Fruit fly (Drosophila melanogaster) whole organism, embryonic: ENCODE results near the gene Cp110.

Source experiments
- CG1024 ChIP-seq: fragments of 200-800 bp; sonication (Bioruptor generic); IDR thresholded peaks from 2 replicates; pipeline ENCODE4 v1.3.6; 2022; ENCODE audit warnings: missing biosample characterization, missing genetic modification characterization
- CG10431 ChIP-seq: fragments of 200-800 bp; sonication (Bioruptor generic); optimal IDR thresholded peaks from 3 replicates; lab custom pipeline; 2018; ENCODE audit warnings: missing biosample characterization, mild to moderate bottlenecking, missing genetic modification characterization
- CG11247 ChIP-seq: fragments of 200-800 bp; sonication (Bioruptor generic); IDR thresholded peaks from 2 replicates; pipeline ENCODE4 v1.3.6; 2022; ENCODE audit warnings: missing biosample characterization, missing genetic modification characterization
- CG13624 ChIP-seq: fragments of 200-800 bp; sonication (Bioruptor generic); optimal IDR thresholded peaks from 2 replicates; lab custom pipeline; 2016; ENCODE audit warnings: missing biosample characterization, missing genetic modification characterization
- CG14014 ChIP-seq: fragments of 200-800 bp; sonication (Bioruptor generic); IDR thresholded peaks from 2 replicates; pipeline ENCODE4 v1.3.6; 2022; ENCODE audit warnings: missing biosample characterization, missing genetic modification characterization
- CG17186 ChIP-seq: fragments of 200-800 bp; sonication (Bioruptor generic); optimal IDR thresholded peaks from 3 replicates; lab custom pipeline; 2017; ENCODE audit warnings: missing biosample characterization, missing genetic modification reagents, missing genetic modification characterization
- CG17328 ChIP-seq: fragments of 200-800 bp; sonication (Bioruptor generic); IDR thresholded peaks from 2 replicates; pipeline ENCODE4 v1.3.6; 2022; ENCODE audit warnings: missing biosample characterization, missing genetic modification characterization
- CG17361 ChIP-seq: fragments of 200-800 bp; sonication (Bioruptor generic); IDR thresholded peaks from 3 replicates; pipeline ENCODE4 v1.3.6; 2022; ENCODE audit warnings: missing biosample characterization, missing genetic modification characterization
- CG18011 ChIP-seq: fragments of 200-800 bp; sonication (Bioruptor generic); optimal IDR thresholded peaks from 2 replicates; lab custom pipeline; 2017; ENCODE audit warnings: missing biosample characterization, missing genetic modification characterization, mild to moderate bottlenecking, moderate library complexity, missing genotype
- CG31224 ChIP-seq: fragments of 200-800 bp; sonication (Bioruptor generic); IDR thresholded peaks from 2 replicates; pipeline ENCODE4 v1.3.6; 2022; ENCODE audit warnings: missing biosample characterization, missing genetic modification characterization
- CG34224 ChIP-seq: fragments of 200-800 bp; sonication (Bioruptor generic); IDR thresholded peaks from 3 replicates; pipeline ENCODE4 v1.3.6; 2022; ENCODE audit warnings: missing biosample characterization, missing genetic modification characterization; ENCODE audit not compliant: partially characterized antibody
- CG34376 ChIP-seq: fragments of 200-800 bp; sonication (Bioruptor generic); optimal IDR thresholded peaks from 2 replicates; lab custom pipeline; 2018; ENCODE audit warnings: missing biosample characterization, mild to moderate bottlenecking, missing genetic modification characterization
- CG43689 ChIP-seq: fragments of 200-800 bp; sonication (Bioruptor generic); IDR thresholded peaks from 2 replicates; pipeline ENCODE4 v1.3.6; 2022; ENCODE audit warnings: missing biosample characterization, missing genetic modification characterization
- CG6272 ChIP-seq: fragments of 200-800 bp; sonication (Bioruptor generic); IDR thresholded peaks from 2 replicates; pipeline ENCODE4 v1.3.6; 2022; ENCODE audit warnings: missing biosample characterization, missing genetic modification characterization
- CG6683 ChIP-seq: fragments of 200-800 bp; sonication (Bioruptor generic); optimal IDR thresholded peaks from 2 replicates; lab custom pipeline; 2017; ENCODE audit warnings: missing biosample characterization, mild to moderate bottlenecking, missing genetic modification characterization, missing genetic modification reagents
- CG6813 ChIP-seq: fragments of 200-800 bp; sonication (Bioruptor generic); optimal IDR thresholded peaks from 2 replicates; lab custom pipeline; 2017; ENCODE audit warnings: missing biosample characterization, missing genetic modification characterization, mild to moderate bottlenecking, moderate library complexity, missing genetic modification reagents
- CG8281 ChIP-seq: fragments of 200-800 bp; sonication (Bioruptor generic); optimal IDR thresholded peaks from 2 replicates; lab custom pipeline; 2018; ENCODE audit warnings: missing biosample characterization, mild to moderate bottlenecking, missing genetic modification characterization, moderate library complexity
- CG9797 ChIP-seq: fragments of 200-800 bp; sonication (Bioruptor generic); optimal IDR thresholded peaks from 3 replicates; lab custom pipeline; 2018; ENCODE audit warnings: missing biosample characterization, mild to moderate bottlenecking, missing genetic modification characterization
- CrebB ChIP-seq: fragments of 200-800 bp; sonication (Bioruptor generic); optimal IDR thresholded peaks from 3 replicates; lab custom pipeline; 2018; ENCODE audit warnings: missing biosample characterization, mild to moderate bottlenecking, missing genetic modification characterization
- Ets97D ChIP-seq: fragments of 200-800 bp; sonication (Bioruptor generic); optimal IDR thresholded peaks from 3 replicates; lab custom pipeline; 2016; ENCODE audit warnings: missing biosample characterization, missing genetic modification characterization
- Fer2 ChIP-seq: fragments of 200-800 bp; sonication (Bioruptor generic); optimal IDR thresholded peaks from 2 replicates; lab custom pipeline; 2018; ENCODE audit warnings: missing biosample characterization, mild to moderate bottlenecking, missing genetic modification characterization, moderate library complexity
- HLH3B ChIP-seq: fragments of 200-800 bp; sonication (Bioruptor generic); IDR thresholded peaks from 2 replicates; pipeline ENCODE4 v1.3.6; 2022; ENCODE audit warnings: missing biosample characterization, missing genetic modification characterization
- HLH4C ChIP-seq: fragments of 200-800 bp; sonication (Bioruptor generic); IDR thresholded peaks from 3 replicates; pipeline ENCODE4 v1.3.6; 2022; ENCODE audit warnings: missing biosample characterization, missing genetic modification characterization; ENCODE audit not compliant: partially characterized antibody
- HmgD ChIP-seq: fragments of 200-800 bp; sonication (Bioruptor generic); optimal IDR thresholded peaks from 3 replicates; lab custom pipeline; 2016; ENCODE audit warnings: missing biosample characterization, missing genetic modification characterization
- Hr39 ChIP-seq: fragments of >200 bp; optimal IDR thresholded peaks from 2 replicates; lab custom pipeline; 2017
- Optix ChIP-seq: fragments of 200-800 bp; sonication (Bioruptor generic); IDR thresholded peaks from 3 replicates; pipeline ENCODE4 v1.3.6; 2022; ENCODE audit warnings: missing biosample characterization, missing genetic modification characterization
- Six4 ChIP-seq: fragments of 200-800 bp; sonication (Bioruptor generic); optimal IDR thresholded peaks from 2 replicates; lab custom pipeline; 2016; ENCODE audit warnings: missing biosample characterization, missing genetic modification characterization
- Sox100B ChIP-seq: fragments of 200-800 bp; sonication (Bioruptor generic); optimal IDR thresholded peaks from 3 replicates; lab custom pipeline; 2018; ENCODE audit warnings: missing biosample characterization, mild to moderate bottlenecking, missing genetic modification characterization
- ac ChIP-seq: fragments of 200-800 bp; sonication (Bioruptor generic); optimal IDR thresholded peaks from 3 replicates; lab custom pipeline; 2017; ENCODE audit warnings: missing biosample characterization, mild to moderate bottlenecking, missing genetic modification characterization
- ato ChIP-seq: fragments of 200-800 bp; sonication (Bioruptor generic); IDR thresholded peaks from 2 replicates; pipeline ENCODE4 v1.3.6; 2022; ENCODE audit warnings: missing biosample characterization, missing genetic modification characterization; ENCODE audit not compliant: partially characterized antibody
- bigmax ChIP-seq: fragments of 200-800 bp; sonication (Bioruptor generic); optimal IDR thresholded peaks from 2 replicates; lab custom pipeline; 2018; ENCODE audit warnings: missing biosample characterization, mild to moderate bottlenecking, missing genetic modification characterization
- bowl ChIP-seq: fragments of 200-800 bp; sonication (Bioruptor generic); IDR thresholded peaks from 2 replicates; pipeline ENCODE4 v1.3.6; 2022; ENCODE audit warnings: missing biosample characterization, missing genetic modification characterization
- bsh ChIP-seq, 2 experiments: fragments of 200-800 bp; sonication (Bioruptor generic); optimal IDR thresholded peaks; 2 replicates each; lab custom pipeline; 2017 to 2018; ENCODE audit warnings: mild to moderate bottlenecking in 2 of 2, missing biosample characterization in 2 of 2, missing genetic modification characterization in 2 of 2, moderate library complexity in 1 of 2
- cg ChIP-seq: fragments of 200-800 bp; sonication (Bioruptor generic); optimal IDR thresholded peaks from 3 replicates; lab custom pipeline; 2019; ENCODE audit warnings: missing biosample characterization, mild to moderate bottlenecking, missing genetic modification characterization, moderate library complexity
- corto ChIP-seq: fragments of 200-800 bp; sonication (Bioruptor generic); optimal IDR thresholded peaks from 2 replicates; lab custom pipeline; 2016; ENCODE audit warnings: missing biosample characterization, mild to moderate bottlenecking, missing genetic modification characterization, moderate library complexity
- eve ChIP-seq, 2 experiments: fragments of >200 bp; optimal IDR thresholded peaks; 2 replicates each; lab custom pipeline; 2017; ENCODE audit warnings: missing biosample characterization in 2 of 2, missing genetic modification characterization in 2 of 2
- gem ChIP-seq: fragments of 200-800 bp; sonication (Bioruptor generic); optimal IDR thresholded peaks from 2 replicates; lab custom pipeline; 2019; ENCODE audit warnings: missing biosample characterization, mild to moderate bottlenecking, missing genetic modification characterization, moderate library complexity
- grau ChIP-seq: fragments of 200-800 bp; optimal IDR thresholded peaks from 3 replicates; lab custom pipeline; 2019; ENCODE audit warnings: missing biosample characterization, mild to moderate bottlenecking, missing genetic modification characterization, moderate library complexity
- gro ChIP-seq: fragments of 200-800 bp; sonication (Bioruptor generic); optimal IDR thresholded peaks from 2 replicates; lab custom pipeline; 2016; ENCODE audit warnings: missing biosample characterization, missing genetic modification characterization
- jigr1 ChIP-seq: fragments of 200-800 bp; sonication (Bioruptor generic); IDR thresholded peaks from 3 replicates; pipeline ENCODE4 v1.3.6; 2022; ENCODE audit warnings: missing biosample characterization, missing genetic modification characterization
- nau ChIP-seq: fragments of 200-800 bp; sonication (Bioruptor generic); optimal IDR thresholded peaks from 3 replicates; lab custom pipeline; 2017; ENCODE audit warnings: missing biosample characterization, mild to moderate bottlenecking, missing genetic modification characterization, missing genetic modification reagents
- nmo ChIP-seq: fragments of 200-800 bp; sonication (Bioruptor generic); optimal IDR thresholded peaks from 2 replicates; lab custom pipeline; 2018; ENCODE audit warnings: missing biosample characterization, mild to moderate bottlenecking, missing genetic modification characterization, moderate library complexity
- pb ChIP-seq: fragments of 200-800 bp; sonication (Bioruptor generic); optimal IDR thresholded peaks from 3 replicates; lab custom pipeline; 2016; ENCODE audit warnings: missing biosample characterization, missing genetic modification characterization
- stc ChIP-seq: fragments of 200-800 bp; sonication (Bioruptor generic); IDR thresholded peaks from 2 replicates; pipeline ENCODE4 v1.3.6; 2022; ENCODE audit warnings: missing biosample characterization, missing genetic modification characterization
- tx ChIP-seq: fragments of 200-800 bp; sonication (Bioruptor generic); optimal IDR thresholded peaks from 2 replicates; lab custom pipeline; 2016; ENCODE audit warnings: missing biosample characterization, missing genetic modification characterization
- unpg ChIP-seq: fragments of 200-800 bp; sonication (Bioruptor generic); optimal IDR thresholded peaks from 3 replicates; lab custom pipeline; 2018; ENCODE audit warnings: missing biosample characterization, mild to moderate bottlenecking, missing genetic modification characterization, moderate library complexity
- yki ChIP-seq: fragments of >200 bp; optimal IDR thresholded peaks from 3 replicates; lab custom pipeline; 2018
- zen ChIP-seq: fragments of 200-800 bp; sonication (Bioruptor generic); optimal IDR thresholded peaks from 3 replicates; lab custom pipeline; 2018; ENCODE audit warnings: missing biosample characterization, mild to moderate bottlenecking, missing genetic modification characterization, moderate library complexity
- zfh2 ChIP-seq: fragments of 200-800 bp; sonication (Bioruptor generic); optimal IDR thresholded peaks from 2 replicates; lab custom pipeline; 2016; ENCODE audit warnings: missing biosample characterization, missing genetic modification characterization

Gene Cp110

DNA sequence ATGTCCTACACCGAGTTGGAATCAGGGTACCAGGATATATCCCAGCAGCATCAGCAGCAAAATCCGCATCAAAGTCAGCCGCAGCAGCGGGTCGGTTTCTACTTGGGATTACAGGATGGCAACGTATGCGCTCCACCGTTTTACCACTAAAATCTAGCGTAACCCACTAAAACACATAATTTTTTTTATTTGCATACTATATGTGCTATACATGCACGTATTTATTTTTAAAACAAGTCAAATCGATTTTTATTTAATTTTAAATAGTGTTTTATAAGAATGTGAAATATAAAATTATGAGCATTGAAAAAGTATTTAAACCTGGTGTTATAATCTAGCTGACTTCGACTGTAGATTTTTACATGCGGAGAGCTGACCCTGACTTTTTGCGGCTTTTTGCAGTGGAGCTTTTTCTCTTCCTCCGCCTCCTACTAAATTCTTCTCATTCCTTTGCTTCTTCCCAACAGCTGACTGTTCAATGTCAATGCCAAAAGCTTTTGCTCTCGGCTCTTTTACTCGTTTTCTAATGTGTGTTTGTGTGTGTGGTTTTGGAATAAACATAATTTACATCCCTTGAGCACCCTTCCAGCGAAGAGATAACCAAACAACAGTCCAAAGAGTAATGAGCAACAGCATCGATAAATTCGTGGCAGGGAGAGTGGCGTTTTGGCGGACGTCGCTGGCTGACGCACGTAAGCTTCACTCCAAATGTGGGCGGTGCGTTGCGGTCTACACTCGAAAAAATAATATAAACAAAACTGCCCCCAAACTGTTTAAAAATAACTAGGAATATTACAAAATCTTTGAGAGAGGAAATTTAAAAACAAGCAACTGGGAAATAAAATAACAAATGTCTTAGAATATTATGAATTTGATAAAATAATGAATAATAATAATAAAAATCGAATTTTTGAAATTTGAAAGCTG lies 6.0 kb downstream of the Cp110 start (continued):
- no peak for TF ChIP-seq CG6813 (GFP tag; lab: Kevin White, UChicago)
- TF ChIP-seq gro = peak; percentile 18
- no peak for TF ChIP-seq HmgD (GFP tag; lab: Kevin White, UChicago)
- TF ChIP-seq Ets97D (GFP tag; lab: Kevin White, UChicago) = no peak
- no peak for TF ChIP-seq HLH4C (GFP tag; lab: Robert Waterston, UW)
- TF ChIP-seq HLH3B (GFP tag; lab: Robert Waterston, UW) = peak; percentile 60
- TF ChIP-seq CG14014 = peak; percentile 51; the same call in 1 of the 2 replicates
- TF ChIP-seq yki (lab: Kevin White, UChicago) = no peak
- TF ChIP-seq stc = no peak
- TF ChIP-seq CG34376 (GFP tag; lab: Kevin White, UChicago) = peak; percentile 61
- peak; percentile 55; the same call in 1 of the 2 replicates for TF ChIP-seq CG17328 (GFP tag; lab: Robert Waterston, UW)
- TF ChIP-seq jigr1 = no peak
- no peak for TF ChIP-seq eve (GFP tag; optimal IDR thresholded peaks at IDR 0.05; lab: Kevin White, UChicago)
- TF ChIP-seq grau (tag; lab: Kevin White, UChicago) = peak; percentile 44
- no peak for TF ChIP-seq tx (GFP tag; lab: Kevin White, UChicago)
- no peak for TF ChIP-seq Hr39 (lab: Kevin White, UChicago)
- no peak for TF ChIP-seq bowl (GFP tag; lab: Robert Waterston, UW)
- peak; percentile 44 for TF ChIP-seq CG11247 (GFP tag; lab: Robert Waterston, UW)
- no peak for TF ChIP-seq Optix (GFP tag; lab: Robert Waterston, UW)
- TF ChIP-seq CG10431 (GFP tag; lab: Kevin White, UChicago) = no peak
- TF ChIP-seq CG43689 = no peak
- TF ChIP-seq CG6272 (GFP tag; lab: Robert Waterston, UW) = no peak
- no peak for TF ChIP-seq bigmax (GFP tag; lab: Kevin White, UChicago)
- no peak for TF ChIP-seq CG17186 (GFP tag; lab: Kevin White, UChicago)
- TF ChIP-seq Sox100B = peak; percentile 21
- TF ChIP-seq CG1024 = no peak
- TF ChIP-seq corto (GFP tag; lab: Kevin White, UChicago) = no peak
- peak; percentile 0 for TF ChIP-seq CG18011 (GFP tag; lab: Kevin White, UChicago)
- TF ChIP-seq CrebB (tag; lab: Kevin White, UChicago) = no peak
- peak; percentile 44; the same call in 2 of the 3 replicates for TF ChIP-seq CG17361 (GFP tag; lab: Robert Waterston, UW)
- TF ChIP-seq bsh (GFP tag; optimal IDR thresholded peaks at IDR 0.05; lab: Kevin White, UChicago) = peak in 1 of 2 experiments; percentile 54
- no peak for TF ChIP-seq nau (GFP tag; lab: Kevin White, UChicago)
- TF ChIP-seq ato (GFP tag; lab: Robert Waterston, UW) = no peak
- peak; percentile 52 for TF ChIP-seq unpg (GFP tag; lab: Kevin White, UChicago)
- TF ChIP-seq Fer2 (tag; lab: Kevin White, UChicago) = no peak
- TF ChIP-seq CG13624 = no peak
- TF ChIP-seq CG34224 (GFP tag; lab: Robert Waterston, UW) = no peak
- peak; percentile 17 for TF ChIP-seq zfh2
- TF ChIP-seq CG31224 (GFP tag; lab: Robert Waterston, UW) = peak; percentile 16; the same call in 1 of the 2 replicates
- TF ChIP-seq zen (tag; lab: Kevin White, UChicago) = no peak
- no peak for TF ChIP-seq Six4 (GFP tag; lab: Kevin White, UChicago)
- no peak for TF ChIP-seq pb (GFP tag; lab: Kevin White, UChicago)
- TF ChIP-seq ac = no peak
- TF ChIP-seq CG9797 (GFP tag; lab: Kevin White, UChicago) = no peak
- no peak for TF ChIP-seq CG8281 (tag; lab: Kevin White, UChicago)
- TF ChIP-seq nmo (GFP tag; lab: Kevin White, UChicago) = peak; percentile 31
- TF ChIP-seq CG6683 (GFP tag; lab: Kevin White, UChicago) = no peak
- TF ChIP-seq gem (tag; lab: Kevin White, UChicago) = peak; percentile 70
- peak; percentile 39 for TF ChIP-seq cg (GFP tag; lab: Kevin White, UChicago)
